Fruit fly (Drosophila melanogaster) whole organism, embryonic: ENCODE data around the gene CCDC53.

Experiments used
- CG10147 ChIP-seq: fragments of 200-800 bp; sonication (Bioruptor generic); optimal IDR thresholded peaks from 2 replicates; lab custom pipeline; 2019; ENCODE audit warnings: missing biosample characterization, mild to moderate bottlenecking, missing genetic modification characterization, moderate library complexity
- CG11456 ChIP-seq: fragments of 200-800 bp; sonication (Bioruptor generic); IDR thresholded peaks from 3 replicates; pipeline ENCODE4 v1.3.6; 2022; ENCODE audit warnings: missing biosample characterization, missing genetic modification characterization
- CG11560 ChIP-seq: fragments of 200-800 bp; sonication (Bioruptor generic); IDR thresholded peaks from 3 replicates; pipeline ENCODE4 v1.3.6; 2022; ENCODE audit warnings: missing biosample characterization, missing genetic modification characterization
- CG12236 ChIP-seq: fragments of 200-800 bp; sonication (Bioruptor generic); optimal IDR thresholded peaks from 2 replicates; lab custom pipeline; 2016; ENCODE audit warnings: missing biosample characterization, missing genetic modification characterization
- CG13424 ChIP-seq: fragments of 200-800 bp; sonication (Bioruptor generic); optimal IDR thresholded peaks from 2 replicates; lab custom pipeline; 2019; ENCODE audit warnings: missing biosample characterization, mild to moderate bottlenecking, missing genetic modification characterization, moderate library complexity
- CG14014 ChIP-seq: fragments of 200-800 bp; sonication (Bioruptor generic); IDR thresholded peaks from 2 replicates; pipeline ENCODE4 v1.3.6; 2022; ENCODE audit warnings: missing biosample characterization, missing genetic modification characterization
- CG16863 ChIP-seq: fragments of 200-800 bp; sonication (Bioruptor generic); optimal IDR thresholded peaks from 3 replicates; lab custom pipeline; 2016; ENCODE audit warnings: missing biosample characterization, missing genetic modification characterization
- CG2712 ChIP-seq: fragments of 200-800 bp; optimal IDR thresholded peaks from 3 replicates; lab custom pipeline; 2019; ENCODE audit warnings: missing biosample characterization, mild to moderate bottlenecking, missing genetic modification characterization, moderate library complexity
- CG31365 ChIP-seq: fragments of 200-800 bp; sonication (Bioruptor generic); optimal IDR thresholded peaks from 2 replicates; lab custom pipeline; 2018; ENCODE audit warnings: missing biosample characterization, mild to moderate bottlenecking, missing genetic modification characterization
- CG32772 ChIP-seq: fragments of 200-800 bp; sonication (Bioruptor generic); IDR thresholded peaks from 2 replicates; pipeline ENCODE4 v1.3.6; 2022; ENCODE audit warnings: missing biosample characterization, missing genetic modification characterization
- CG3281 ChIP-seq: fragments of 200-800 bp; sonication (Bioruptor generic); optimal IDR thresholded peaks from 3 replicates; lab custom pipeline; 2017; ENCODE audit warnings: missing biosample characterization, mild to moderate bottlenecking, missing genetic modification characterization
- CG5180 ChIP-seq: fragments of 200-800 bp; sonication (Bioruptor generic); optimal IDR thresholded peaks from 3 replicates; lab custom pipeline; 2017; ENCODE audit warnings: missing biosample characterization, missing genetic modification characterization, mild to moderate bottlenecking, moderate library complexity, missing genetic modification reagents
- CG5953 ChIP-seq: fragments of 200-800 bp; sonication (Bioruptor generic); IDR thresholded peaks from 2 replicates; pipeline ENCODE4 v1.3.6; 2022; ENCODE audit warnings: missing biosample characterization, missing genetic modification characterization
- CG6791 ChIP-seq: fragments of 200-800 bp; sonication (Bioruptor generic); IDR thresholded peaks from 3 replicates; pipeline ENCODE4 v1.3.6; 2022; ENCODE audit warnings: missing biosample characterization, missing genetic modification characterization; ENCODE audit not compliant: partially characterized antibody
- CG6854 ChIP-seq: fragments of 200-800 bp; sonication (Bioruptor generic); optimal IDR thresholded peaks from 3 replicates; lab custom pipeline; 2017; ENCODE audit warnings: missing biosample characterization, mild to moderate bottlenecking, missing genetic modification characterization
- CG7987 ChIP-seq: fragments of 200-800 bp; sonication (Bioruptor generic); optimal IDR thresholded peaks from 2 replicates; lab custom pipeline; 2018; ENCODE audit warnings: missing biosample characterization, mild to moderate bottlenecking, missing genetic modification characterization, moderate library complexity
- CG8281 ChIP-seq: fragments of 200-800 bp; sonication (Bioruptor generic); optimal IDR thresholded peaks from 2 replicates; lab custom pipeline; 2018; ENCODE audit warnings: missing biosample characterization, mild to moderate bottlenecking, missing genetic modification characterization, moderate library complexity
- CG8290 ChIP-seq, 3 experiments: fragments of 200-800 bp; sonication (Bioruptor generic); optimal IDR thresholded peaks; 2 replicates each; lab custom pipeline; 2016 to 2019; ENCODE audit warnings: missing biosample characterization in 3 of 3, missing genetic modification characterization in 3 of 3, mild to moderate bottlenecking in 2 of 3, moderate library complexity in 1 of 3
- CG8478 ChIP-seq: fragments of >200 bp; optimal IDR thresholded peaks from 2 replicates; lab custom pipeline; 2018
- Deaf1 ChIP-seq: fragments of 200-800 bp; optimal IDR thresholded peaks from 3 replicates; lab custom pipeline; 2019; ENCODE audit warnings: missing biosample characterization, mild to moderate bottlenecking, missing genetic modification characterization, moderate library complexity
- Dip3 ChIP-seq: fragments of 200-800 bp; sonication (Bioruptor generic); optimal IDR thresholded peaks from 3 replicates; lab custom pipeline; 2016; ENCODE audit warnings: missing biosample characterization, missing genetic modification characterization
- Hsf ChIP-seq: fragments of 200-800 bp; sonication (Bioruptor generic); optimal IDR thresholded peaks from 3 replicates; lab custom pipeline; 2016; ENCODE audit warnings: missing biosample characterization, missing genetic modification characterization
- Meics ChIP-seq: fragments of 200-800 bp; sonication (Bioruptor generic); optimal IDR thresholded peaks from 2 replicates; lab custom pipeline; 2017; ENCODE audit warnings: missing biosample characterization, mild to moderate bottlenecking, missing genetic modification characterization
- Mrtf ChIP-seq: fragments of 200-800 bp; sonication (Bioruptor generic); IDR thresholded peaks from 3 replicates; pipeline ENCODE4 v1.3.6; 2022; ENCODE audit warnings: missing biosample characterization, missing genetic modification characterization
- Ptx1 ChIP-seq: fragments of 200-800 bp; sonication (Bioruptor generic); IDR thresholded peaks from 2 replicates; pipeline ENCODE4 v1.3.6; 2022; ENCODE audit warnings: missing biosample characterization, missing genetic modification characterization
- Sin3A ChIP-seq: fragments of >200 bp; optimal IDR thresholded peaks from 2 replicates; lab custom pipeline; 2018
- Stat92E ChIP-seq, 3 experiments: fragments of >200 bp in 2 of 3; fragments of 200-800 bp in 1 of 3; sonication (Bioruptor generic) in 1 of 3; optimal IDR thresholded peaks; 2 replicates each; lab custom pipeline; 2017 to 2019; ENCODE audit warnings: missing biosample characterization in 3 of 3, missing genetic modification characterization in 3 of 3, mild to moderate bottlenecking in 1 of 3, moderate library complexity in 1 of 3
- Tbp ChIP-seq: fragments of >200 bp; optimal IDR thresholded peaks from 2 replicates; lab custom pipeline; 2018; ENCODE audit warnings: missing biosample characterization, missing genetic modification characterization
- Usf ChIP-seq: fragments of 200-800 bp; sonication (Bioruptor generic); optimal IDR thresholded peaks from 2 replicates; lab custom pipeline; 2017; ENCODE audit warnings: missing genotype, missing biosample characterization, missing genetic modification characterization
- Xbp1 ChIP-seq: fragments of 200-800 bp; sonication (Bioruptor generic); optimal IDR thresholded peaks from 3 replicates; lab custom pipeline; 2016; ENCODE audit warnings: missing biosample characterization, mild to moderate bottlenecking, missing genetic modification characterization
- YL-1 ChIP-seq: fragments of 200-800 bp; sonication (Bioruptor generic); optimal IDR thresholded peaks from 3 replicates; lab custom pipeline; 2017; ENCODE audit warnings: missing biosample characterization, mild to moderate bottlenecking, missing genetic modification characterization
- ash1 ChIP-seq: fragments of 200-800 bp; sonication (Bioruptor generic); optimal IDR thresholded peaks from 2 replicates; lab custom pipeline; 2018; ENCODE audit warnings: missing biosample characterization, mild to moderate bottlenecking, missing genetic modification characterization
- bcd ChIP-seq: fragments of 200-800 bp; sonication (Bioruptor generic); optimal IDR thresholded peaks from 2 replicates; lab custom pipeline; 2017; ENCODE audit warnings: missing biosample characterization, mild to moderate bottlenecking, missing genetic modification characterization
- cg ChIP-seq: fragments of 200-800 bp; sonication (Bioruptor generic); optimal IDR thresholded peaks from 3 replicates; lab custom pipeline; 2019; ENCODE audit warnings: missing biosample characterization, mild to moderate bottlenecking, missing genetic modification characterization, moderate library complexity
- chm ChIP-seq: fragments of 200-800 bp; sonication (Bioruptor generic); IDR thresholded peaks from 2 replicates; pipeline ENCODE4 v1.3.6; 2022; ENCODE audit warnings: missing biosample characterization, missing genetic modification characterization
- dimm ChIP-seq: fragments of 200-800 bp; sonication (Bioruptor generic); IDR thresholded peaks from 2 replicates; pipeline ENCODE4 v1.3.6; 2022; ENCODE audit warnings: missing biosample characterization, missing genetic modification characterization
- dysf ChIP-seq: fragments of 200-800 bp; sonication (Bioruptor generic); IDR thresholded peaks from 3 replicates; pipeline ENCODE4 v1.3.6; 2022; ENCODE audit warnings: missing biosample characterization, missing genetic modification characterization
- eve ChIP-seq, 2 experiments: fragments of >200 bp; optimal IDR thresholded peaks; 2 replicates each; lab custom pipeline; 2017; ENCODE audit warnings: missing biosample characterization in 2 of 2, missing genetic modification characterization in 2 of 2
- eyg ChIP-seq: fragments of 200-800 bp; sonication (Bioruptor generic); optimal IDR thresholded peaks from 3 replicates; lab custom pipeline; 2016; ENCODE audit warnings: missing biosample characterization, missing genetic modification characterization
- grn ChIP-seq: fragments of 200-800 bp; sonication (Bioruptor generic); optimal IDR thresholded peaks from 3 replicates; lab custom pipeline; 2017; ENCODE audit warnings: missing biosample characterization, missing genetic modification characterization
- gro ChIP-seq: fragments of 200-800 bp; sonication (Bioruptor generic); optimal IDR thresholded peaks from 2 replicates; lab custom pipeline; 2016; ENCODE audit warnings: missing biosample characterization, missing genetic modification characterization
- gsb-n ChIP-seq: fragments of 200-800 bp; sonication (Bioruptor generic); optimal IDR thresholded peaks from 3 replicates; lab custom pipeline; 2018; ENCODE audit warnings: missing biosample characterization, mild to moderate bottlenecking, missing genetic modification characterization
- shn ChIP-seq: fragments of 200-800 bp; sonication (Bioruptor generic); optimal IDR thresholded peaks from 3 replicates; lab custom pipeline; 2016; ENCODE audit warnings: missing biosample characterization, missing genetic modification characterization
- sima ChIP-seq: fragments of 200-800 bp; sonication (Bioruptor generic); optimal IDR thresholded peaks from 2 replicates; lab custom pipeline; 2016; ENCODE audit warnings: missing biosample characterization, missing genetic modification characterization
- tgo ChIP-seq: fragments of 200-800 bp; sonication (Bioruptor generic); IDR thresholded peaks from 3 replicates; pipeline ENCODE4 v1.3.6; 2022; ENCODE audit warnings: missing biosample characterization, missing genetic modification characterization
- tio ChIP-seq: fragments of 200-800 bp; sonication (Bioruptor generic); optimal IDR thresholded peaks from 2 replicates; lab custom pipeline; 2017; ENCODE audit warnings: missing biosample characterization, missing genetic modification characterization, inconsistent platforms
- toy ChIP-seq: fragments of 200-800 bp; sonication (Bioruptor generic); IDR thresholded peaks from 2 replicates; pipeline ENCODE4 v1.3.6; 2022; ENCODE audit warnings: missing biosample characterization, missing genetic modification characterization
- vnd ChIP-seq: fragments of 200-800 bp; sonication (Bioruptor generic); IDR thresholded peaks from 3 replicates; pipeline ENCODE4 v1.3.6; 2022; ENCODE audit warnings: missing biosample characterization, missing genetic modification characterization; ENCODE audit not compliant: partially characterized antibody
- zf30C ChIP-seq: fragments of 200-800 bp; sonication (Bioruptor generic); optimal IDR thresholded peaks from 3 replicates; lab custom pipeline; 2018; ENCODE audit warnings: missing biosample characterization, mild to moderate bottlenecking, missing genetic modification characterization

The CCDC53 gene

DNA sequence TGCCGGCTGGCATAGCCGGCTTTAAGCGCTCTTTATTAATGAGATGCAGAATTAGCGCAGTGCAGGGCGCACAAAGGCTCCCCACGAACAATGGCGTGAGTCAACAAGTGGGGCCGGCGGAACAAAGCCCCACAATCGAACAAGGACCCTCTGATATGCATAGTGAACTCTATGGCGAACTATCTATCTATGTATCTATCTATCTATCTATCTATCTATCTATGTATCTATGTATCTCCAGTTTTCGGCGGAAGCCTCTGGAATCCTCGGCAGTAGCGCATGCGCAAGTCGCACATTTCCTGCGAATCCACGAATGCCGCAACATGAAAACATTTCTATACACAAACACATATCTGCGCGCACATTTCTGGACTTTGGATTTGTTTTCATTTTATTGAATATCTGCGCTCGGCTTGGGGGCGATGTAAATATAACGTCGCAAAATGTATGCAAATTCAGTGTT is 40.3 kb upstream of the CCDC53 start (continued):
- TF ChIP-seq CG12236 (GFP tag; lab: Kevin White, UChicago), result no peak
- no peak for TF ChIP-seq dimm (GFP tag; lab: Robert Waterston, UW)
- TF ChIP-seq grn (GFP tag; lab: Kevin White, UChicago), result no peak
- TF ChIP-seq CG6854, result peak; percentile 4
- TF ChIP-seq CG10147 (GFP tag; lab: Kevin White, UChicago), result no peak
- peak; percentile 53; the same call in 1 of the 3 replicates for TF ChIP-seq CG11560 (tag; lab: Robert Waterston, UW)
- no peak for TF ChIP-seq Mrtf (GFP tag; lab: Robert Waterston, UW)
- TF ChIP-seq gro, result peak; percentile 68
- peak; percentile 42 for TF ChIP-seq Dip3 (GFP tag; lab: Kevin White, UChicago)
- no peak for TF ChIP-seq CG13424 (tag; lab: Kevin White, UChicago)
- no peak for TF ChIP-seq CG8478 (lab: Kevin White, UChicago)
- no peak for TF ChIP-seq vnd (GFP tag; lab: Robert Waterston, UW)
- TF ChIP-seq CG7987 (GFP tag; lab: Kevin White, UChicago), result no peak
- TF ChIP-seq tio, result no peak
- no peak for TF ChIP-seq gsb-n (tag; lab: Kevin White, UChicago)
- TF ChIP-seq eve (GFP tag; optimal IDR thresholded peaks at IDR 0.05; lab: Kevin White, UChicago), result no peak
- no peak for TF ChIP-seq Stat92E (GFP tag; optimal IDR thresholded peaks at IDR 0.05; lab: Kevin White, UChicago)
- TF ChIP-seq Ptx1 (GFP tag; lab: Robert Waterston, UW), result no peak
- TF ChIP-seq Deaf1, result peak; percentile 4
- TF ChIP-seq chm (GFP tag; lab: Robert Waterston, UW), result no peak
- TF ChIP-seq bcd (GFP tag; lab: Kevin White, UChicago), result peak; percentile 17
- TF ChIP-seq Sin3A, result no peak

DNA sequence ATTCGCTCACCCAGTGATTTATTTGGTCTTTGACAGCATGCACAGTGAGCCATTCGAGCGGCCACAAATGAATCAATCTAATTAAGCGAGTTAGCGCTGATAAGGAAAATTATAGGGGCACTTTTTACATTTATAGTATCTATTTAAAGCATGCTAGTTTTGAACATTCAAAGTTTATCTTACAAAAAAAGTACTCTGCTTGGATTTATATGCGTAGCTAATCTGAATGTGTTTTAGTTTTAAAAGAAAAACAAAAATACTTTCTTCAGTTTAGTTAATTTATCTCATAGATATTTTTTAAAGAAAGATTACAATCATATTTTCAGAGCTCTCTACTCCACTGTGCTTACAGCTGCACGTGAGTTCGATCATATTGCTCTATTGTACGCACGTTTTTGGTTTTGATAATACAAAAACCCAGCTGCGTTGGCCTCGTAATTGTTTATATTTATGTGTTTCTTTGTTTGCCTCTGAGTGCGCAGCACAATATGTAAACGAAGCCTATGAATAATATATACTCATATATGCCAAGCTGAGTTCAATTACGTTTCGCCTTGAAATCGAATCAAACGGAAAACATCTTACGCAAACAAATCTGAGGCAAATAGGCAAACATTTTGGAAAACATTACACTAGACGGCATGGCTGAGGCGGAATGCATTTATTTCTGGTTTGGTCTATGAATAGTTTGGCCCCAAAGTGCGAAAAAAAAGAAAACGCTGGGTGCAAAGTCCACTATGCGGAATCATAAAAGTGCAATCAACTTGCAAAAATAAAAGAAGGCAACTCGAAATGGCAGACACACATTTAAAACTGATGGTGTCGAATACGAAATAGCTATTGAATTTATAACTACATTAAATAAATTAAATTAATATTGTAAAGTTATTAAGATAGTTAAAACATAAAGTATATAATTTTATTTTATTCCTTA is 38.9 kb upstream of the CCDC53 start:
- TF ChIP-seq CG5180 (peak; percentile 82), CG8281 (tag; lab: Kevin White, UChicago) (peak; percentile 74), tgo (GFP tag; lab: Robert Waterston, UW) (peak; percentile 87), cg (GFP tag; lab: Kevin White, UChicago) (no peak), zf30C (GFP tag; lab: Kevin White, UChicago) (no peak), YL-1 (GFP tag; lab: Kevin White, UChicago) (peak; percentile 61), eyg (peak; percentile 63), Hsf (GFP tag; lab: Kevin White, UChicago) (peak; percentile 83), dysf (GFP tag; lab: Robert Waterston, UW) (peak; percentile 93), toy (GFP tag; lab: Robert Waterston, UW) (peak; percentile 53), CG5953 (GFP tag; lab: Robert Waterston, UW) (peak; percentile 68), CG2712 (peak; percentile 92), CG14014 (GFP tag; lab: Robert Waterston, UW) (peak; percentile 78), CG11456 (GFP tag; lab: Robert Waterston, UW) (peak; percentile 77), CG8290 (GFP tag; optimal IDR thresholded peaks at IDR 0.05; lab: Kevin White, UChicago) (peak; percentile 37), CG8290 (tag; optimal IDR thresholded peaks at IDR 0.05; lab: Kevin White, UChicago) (peak in 1 of 2 experiments; percentile 67), CG31365 (peak; percentile 33), Meics (GFP tag; lab: Kevin White, UChicago) (peak; percentile 92), ash1 (GFP tag; lab: Kevin White, UChicago) (no peak), CG3281 (GFP tag; lab: Kevin White, UChicago) (peak; percentile 91), CG6791 (GFP tag; lab: Robert Waterston, UW) (no peak), Tbp (GFP tag; lab: Kevin White, UChicago) (no peak), Xbp1 (GFP tag; lab: Kevin White, UChicago) (peak; percentile 90), Usf (GFP tag; lab: Kevin White, UChicago) (peak; percentile 57), CG16863 (peak; percentile 75), sima (peak; percentile 58), CG32772 (peak; percentile 66), shn (peak; percentile 79)
